Worm (Caenorhabditis elegans) whole organism, L2 larva: ENCODE results near the gene rps-24.

Source experiments
- C34F6.9 ChIP-seq: fragments of 150-350 bp; optimal IDR thresholded peaks from 2 replicates; lab custom pipeline; 2014; ENCODE audit warnings: missing biosample characterization, missing genetic modification characterization
- F13H6.1 ChIP-seq: sonication (generic microtip); optimal IDR thresholded peaks from 2 replicates; lab custom pipeline; 2016; ENCODE audit warnings: missing genetic modification characterization, missing compliant biosample characterization
- R02D3.7 ChIP-seq: fragments of 150-350 bp; optimal IDR thresholded peaks from 2 replicates; lab custom pipeline; 2014; ENCODE audit warnings: missing biosample characterization, missing genetic modification characterization
- Y55F3AM.14 ChIP-seq: fragments of 200-800 bp; sonication (Bioruptor generic); optimal IDR thresholded peaks from 2 replicates; lab custom pipeline; 2018; ENCODE audit warnings: mild to moderate bottlenecking, missing genetic modification characterization, missing compliant biosample characterization
- ZK546.5 ChIP-seq: sonication (generic microtip); optimal IDR thresholded peaks from 2 replicates; lab custom pipeline; 2017; ENCODE audit warnings: missing biosample characterization, missing genetic modification characterization
- aly-2 ChIP-seq: fragments of 150-350 bp; optimal IDR thresholded peaks from 2 replicates; lab custom pipeline; 2014; ENCODE audit warnings: missing biosample characterization, missing genetic modification characterization
- ama-1 ChIP-seq: fragments of 150-350 bp; optimal IDR thresholded peaks from 2 replicates; lab custom pipeline; 2018; ENCODE audit warnings: inconsistent platforms
- blmp-1 ChIP-seq: sonication (generic microtip); optimal IDR thresholded peaks from 2 replicates; lab custom pipeline; 2017; ENCODE audit warnings: missing genetic modification characterization, mild to moderate bottlenecking, missing compliant biosample characterization, antibody characterized with exemption, moderate library complexity; ENCODE audit not compliant: insufficient read depth
- ceh-16 ChIP-seq: fragments of 150-350 bp; optimal IDR thresholded peaks from 2 replicates; lab custom pipeline; 2014; ENCODE audit warnings: missing biosample characterization, missing genetic modification characterization
- ceh-82 ChIP-seq: fragments of 150-350 bp; optimal IDR thresholded peaks from 2 replicates; lab custom pipeline; 2014; ENCODE audit warnings: missing biosample characterization, missing genetic modification characterization
- crh-2 ChIP-seq: sonication (generic microtip); optimal IDR thresholded peaks from 2 replicates; lab custom pipeline; 2017; ENCODE audit warnings: missing biosample characterization, missing genetic modification characterization
- dmd-4 ChIP-seq: sonication (generic microtip); optimal IDR thresholded peaks from 2 replicates; lab custom pipeline; 2017; ENCODE audit warnings: missing biosample characterization, missing genetic modification characterization
- egl-27 ChIP-seq: sonication (generic microtip); optimal IDR thresholded peaks from 3 replicates; lab custom pipeline; 2017; ENCODE audit warnings: missing biosample characterization, missing genetic modification reagents, missing genetic modification characterization
- elt-1 ChIP-seq: fragments of 150-350 bp; optimal IDR thresholded peaks from 2 replicates; lab custom pipeline; 2014; ENCODE audit warnings: missing biosample characterization, missing genetic modification characterization
- elt-3 ChIP-seq: sonication (generic microtip); optimal IDR thresholded peaks from 2 replicates; lab custom pipeline; 2017; ENCODE audit warnings: missing biosample characterization, missing genetic modification characterization
- fos-1 ChIP-seq: fragments of 150-350 bp; optimal IDR thresholded peaks from 2 replicates; lab custom pipeline; 2014; ENCODE audit warnings: missing biosample characterization, missing genetic modification characterization
- gmeb-1 ChIP-seq: fragments of 150-350 bp; optimal IDR thresholded peaks from 2 replicates; lab custom pipeline; 2014; ENCODE audit warnings: missing biosample characterization, missing genetic modification characterization
- lin-13 ChIP-seq: fragments of 150-350 bp; optimal IDR thresholded peaks from 2 replicates; lab custom pipeline; 2014; ENCODE audit warnings: missing biosample characterization, missing genetic modification reagents, missing genetic modification characterization
- lin-39 ChIP-seq: fragments of 150-350 bp; optimal IDR thresholded peaks from 2 replicates; lab custom pipeline; 2014; ENCODE audit warnings: missing biosample characterization, missing genetic modification reagents, missing genetic modification characterization
- lsy-2 ChIP-seq, 2 experiments: fragments of 150-350 bp in 1 of 2; sonication (generic microtip) in 1 of 2; optimal IDR thresholded peaks; 2 replicates each; lab custom pipeline; 2014 to 2017; ENCODE audit warnings: missing biosample characterization in 2 of 2, missing genetic modification characterization in 2 of 2
- mab-5 ChIP-seq: fragments of 150-350 bp; optimal IDR thresholded peaks from 2 replicates; lab custom pipeline; 2014; ENCODE audit warnings: missing biosample characterization, missing genetic modification characterization
- mbf-1 ChIP-seq: sonication (generic microtip); optimal IDR thresholded peaks from 2 replicates; lab custom pipeline; 2017; ENCODE audit warnings: missing biosample characterization, missing genetic modification characterization
- mdl-1 ChIP-seq, 2 experiments: fragments of 150-350 bp in 1 of 2; sonication (generic microtip) in 1 of 2; optimal IDR thresholded peaks; 2 replicates each; lab custom pipeline; 2017; ENCODE audit warnings: missing biosample characterization in 2 of 2, missing genetic modification characterization in 2 of 2
- nhr-10 ChIP-seq: sonication (generic microtip); optimal IDR thresholded peaks from 2 replicates; lab custom pipeline; 2017; ENCODE audit warnings: missing biosample characterization, missing genetic modification characterization
- nhr-11 ChIP-seq: fragments of 150-350 bp; optimal IDR thresholded peaks from 2 replicates; lab custom pipeline; 2014; ENCODE audit warnings: missing biosample characterization, missing genetic modification characterization
- nhr-129 ChIP-seq: fragments of 150-350 bp; optimal IDR thresholded peaks from 2 replicates; lab custom pipeline; 2014; ENCODE audit warnings: missing biosample characterization, missing genetic modification characterization
- nhr-21 ChIP-seq: fragments of 150-350 bp; optimal IDR thresholded peaks from 2 replicates; lab custom pipeline; 2014; ENCODE audit warnings: missing biosample characterization, missing genetic modification characterization
- nhr-23 ChIP-seq: fragments of 150-350 bp; optimal IDR thresholded peaks from 2 replicates; lab custom pipeline; 2014; ENCODE audit warnings: missing biosample characterization, missing genetic modification reagents, missing genetic modification characterization
- nhr-6 ChIP-seq: fragments of 150-350 bp; optimal IDR thresholded peaks from 2 replicates; lab custom pipeline; 2014; ENCODE audit warnings: missing biosample characterization, missing genetic modification characterization
- peb-1 ChIP-seq: fragments of 150-350 bp; optimal IDR thresholded peaks from 2 replicates; lab custom pipeline; 2014; ENCODE audit warnings: missing biosample characterization, missing genetic modification characterization
- sem-4 ChIP-seq: fragments of 150-350 bp; optimal IDR thresholded peaks from 2 replicates; lab custom pipeline; 2014; ENCODE audit warnings: missing biosample characterization, missing genetic modification reagents, missing genetic modification characterization
- skn-1 ChIP-seq: sonication (generic microtip); optimal IDR thresholded peaks from 2 replicates; lab custom pipeline; 2017; ENCODE audit warnings: missing biosample characterization, missing genetic modification characterization
- sma-3 ChIP-seq: sonication (generic microtip); optimal IDR thresholded peaks from 2 replicates; lab custom pipeline; 2016; ENCODE audit warnings: missing genetic modification reagents, missing genetic modification characterization, missing compliant biosample characterization
- snpc-4 ChIP-seq: fragments of 150-350 bp; optimal IDR thresholded peaks from 2 replicates; lab custom pipeline; 2014; ENCODE audit warnings: missing biosample characterization, missing genetic modification characterization
- unc-55 ChIP-seq: fragments of 150-350 bp; sonication (generic microtip); optimal IDR thresholded peaks from 3 replicates; lab custom pipeline; 2014; ENCODE audit warnings: missing biosample characterization, missing genetic modification reagents, missing genetic modification characterization
- zag-1 ChIP-seq: fragments of 150-350 bp; optimal IDR thresholded peaks from 2 replicates; lab custom pipeline; 2014; ENCODE audit warnings: missing biosample characterization, missing genetic modification characterization
- ztf-1 ChIP-seq: fragments of 200-800 bp; sonication (Bioruptor generic); conservative IDR thresholded peaks from 2 replicates; pipeline ENCODE4 v1.3.6; 2022; ENCODE audit warnings: missing genetic modification characterization, missing compliant biosample characterization
- ztf-11 ChIP-seq: sonication (generic microtip); optimal IDR thresholded peaks from 2 replicates; lab custom pipeline; 2017; ENCODE audit warnings: missing biosample characterization, missing genetic modification characterization
- ztf-4 ChIP-seq: fragments of 150-350 bp; optimal IDR thresholded peaks from 2 replicates; lab custom pipeline; 2014; ENCODE audit warnings: missing biosample characterization, missing genetic modification characterization

The rps-24 gene

DNA sequence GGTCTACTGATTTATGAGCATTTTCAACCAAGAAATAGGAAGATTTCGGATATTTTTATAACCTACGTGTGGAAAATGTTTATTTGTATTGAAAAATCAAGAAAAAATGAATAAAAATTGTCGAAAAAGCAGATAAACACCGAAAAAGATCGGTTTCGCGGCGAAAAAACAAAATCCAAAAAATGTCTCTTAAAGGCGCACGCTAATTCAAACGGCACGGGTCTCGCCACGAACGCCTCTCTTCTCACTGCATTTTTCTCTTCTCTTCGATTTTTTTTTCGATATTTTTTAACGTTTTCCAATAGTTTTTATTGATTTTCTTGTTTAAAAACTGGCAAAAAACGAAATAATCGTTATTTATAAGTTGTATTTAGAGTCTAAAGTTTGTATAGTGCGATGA is 39.9 kb downstream of the rps-24 start:
- TF ChIP-seq Y55F3AM.14 (GFP tag; lab: Kevin White, UChicago) (no peak), C34F6.9 (tag; lab: Kevin White, UChicago) (peak; percentile 59), crh-2 (tag; lab: Kevin White, UChicago) (peak; percentile 22), lsy-2 (tag; optimal IDR thresholded peaks at IDR 0.05; lab: Kevin White, UChicago) (peak in 1 of 2 experiments; percentile 67), skn-1 (tag; lab: Kevin White, UChicago) (no peak), lin-13 (GFP tag; lab: Kevin White, UChicago) (peak; percentile 41), unc-55 (GFP tag; lab: Kevin White, UChicago) (peak; percentile 66), gmeb-1 (tag; lab: Kevin White, UChicago) (peak; percentile 52), ztf-4 (peak; percentile 6), snpc-4 (peak; percentile 5), nhr-129 (peak; percentile 38), elt-3 (tag; lab: Kevin White, UChicago) (no peak), ztf-11 (no peak)

DNA sequence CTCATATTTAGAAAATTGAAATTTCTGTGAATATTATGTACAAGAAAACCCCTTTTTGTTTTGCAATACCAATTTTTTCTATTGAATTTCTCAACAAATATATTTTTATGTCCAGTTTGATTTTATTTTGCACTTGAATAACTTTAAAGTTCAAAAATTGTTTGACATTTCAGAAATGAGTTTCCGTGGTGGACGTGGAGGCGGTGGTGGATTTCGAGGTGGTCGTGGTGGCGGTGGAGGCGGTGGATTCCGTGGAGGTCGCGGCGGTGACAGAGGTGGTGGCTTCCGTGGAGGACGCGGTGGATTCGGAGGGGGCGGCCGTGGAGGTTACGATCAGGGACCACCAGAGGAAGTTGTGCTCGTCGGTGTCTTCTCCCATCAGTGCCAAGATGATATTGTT is 40.3 kb downstream of the rps-24 start, which contains the start of gene garr-1:
garr-1 (plus strand) TSS at position 174 of the 400 bp plus-strand sequence.
- TF ChIP-seq blmp-1 (tag; lab: Kevin White, UChicago) (no peak), egl-27 (tag; lab: Kevin White, UChicago) (no peak), ceh-82 (tag; lab: Kevin White, UChicago) (no peak), ama-1 (lab: Kevin White, UChicago) (no peak), R02D3.7 (tag; lab: Kevin White, UChicago) (no peak), ZK546.5 (tag; lab: Kevin White, UChicago) (no peak), lin-13 (GFP tag; lab: Kevin White, UChicago) (no peak), F13H6.1 (tag; lab: Kevin White, UChicago) (no peak), sma-3 (GFP tag; lab: Kevin White, UChicago) (no peak), aly-2 (no peak)
- TF ChIP-seq, all 48 proteins: peak for 0

DNA sequence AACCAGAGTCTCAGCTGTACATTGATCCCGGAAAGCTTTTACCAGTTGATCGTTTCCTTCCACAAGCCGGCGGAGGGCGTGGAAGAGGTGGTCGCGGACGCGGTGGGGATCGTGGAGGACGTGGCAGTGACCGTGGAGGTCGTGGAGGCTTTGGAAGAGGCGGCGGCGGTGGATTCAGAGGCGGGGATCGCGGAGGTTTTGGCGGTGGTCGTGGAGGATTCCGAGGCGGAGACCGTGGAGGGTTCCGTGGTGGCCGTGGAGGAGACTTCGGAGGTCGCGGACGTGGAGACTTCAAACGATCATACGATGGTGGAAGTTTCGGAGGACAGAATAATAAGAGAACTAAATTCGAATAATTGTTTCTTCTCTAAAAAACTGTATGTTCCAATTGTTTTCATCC is 40.9 kb downstream of the rps-24 start:
- TF ChIP-seq lin-39 (tag; lab: Kevin White, UChicago): no peak
- no peak for TF ChIP-seq nhr-11 (tag; lab: Kevin White, UChicago)
- TF ChIP-seq peb-1 (tag; lab: Kevin White, UChicago): no peak
- TF ChIP-seq ztf-11: no peak
- TF ChIP-seq sem-4: no peak
- TF ChIP-seq nhr-10 (tag; lab: Kevin White, UChicago): no peak
- no peak for TF ChIP-seq elt-1 (tag; lab: Kevin White, UChicago)
- TF ChIP-seq nhr-6 (tag; lab: Kevin White, UChicago): no peak
- TF ChIP-seq zag-1 (tag; lab: Kevin White, UChicago): no peak
- no peak for TF ChIP-seq gmeb-1 (tag; lab: Kevin White, UChicago)
- TF ChIP-seq elt-3 (tag; lab: Kevin White, UChicago): no peak
- no peak for TF ChIP-seq C34F6.9 (tag; lab: Kevin White, UChicago)
- TF ChIP-seq ceh-82 (tag; lab: Kevin White, UChicago): no peak
- TF ChIP-seq nhr-23 (tag; lab: Kevin White, UChicago): no peak
- TF ChIP-seq dmd-4 (tag; lab: Kevin White, UChicago): no peak
- no peak for TF ChIP-seq ama-1 (lab: Kevin White, UChicago)
- TF ChIP-seq ceh-16 (tag; lab: Kevin White, UChicago): no peak
- no peak for TF ChIP-seq snpc-4
- TF ChIP-seq unc-55 (GFP tag; lab: Kevin White, UChicago): no peak

DNA sequence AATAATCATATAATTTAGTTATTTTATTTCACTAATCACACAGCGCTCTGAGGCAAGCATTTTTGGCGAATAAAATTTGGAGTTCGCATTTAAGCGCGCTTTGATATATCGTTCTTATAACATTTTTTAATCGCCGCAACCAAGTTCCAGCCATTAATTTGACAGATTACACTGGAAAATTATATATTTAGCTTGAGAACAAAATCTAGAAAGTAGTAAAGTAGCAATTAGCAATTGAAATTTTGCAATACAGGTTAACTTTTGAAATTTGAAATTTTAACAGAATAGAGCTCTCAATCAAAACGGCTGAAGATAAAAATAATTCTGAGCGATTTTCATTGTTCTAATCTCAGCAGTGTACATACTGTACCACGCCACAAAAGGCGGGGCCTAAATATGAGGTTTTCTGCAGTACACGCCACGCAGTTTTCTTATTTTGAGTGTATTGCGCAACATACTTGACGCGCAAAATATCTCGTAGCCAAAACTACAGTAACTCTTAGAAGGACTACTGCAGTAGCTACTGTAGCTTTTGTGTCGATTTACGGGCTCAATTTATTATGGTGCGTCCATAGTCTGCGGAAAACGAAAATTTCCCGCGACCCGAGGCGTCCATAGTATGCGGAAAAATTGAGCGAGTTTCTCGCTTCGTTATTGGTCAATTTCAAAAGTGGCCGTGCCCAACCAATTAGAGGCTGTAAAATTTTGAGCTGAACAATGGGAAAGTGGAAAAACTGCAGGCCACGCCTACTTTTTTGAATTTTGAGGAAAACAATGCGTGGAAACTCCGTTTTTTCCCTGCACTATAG is 41.6 kb downstream of the rps-24 start:
- TF ChIP-seq snpc-4: no peak
- TF ChIP-seq ztf-1 (GFP tag; lab: Robert Waterston, UW): no peak
- no peak for TF ChIP-seq mbf-1
- TF ChIP-seq mdl-1 (tag; optimal IDR thresholded peaks at IDR 0.05; lab: Kevin White, UChicago): no peak
- no peak for TF ChIP-seq nhr-21 (tag; lab: Kevin White, UChicago)
- no peak for TF ChIP-seq ceh-82 (tag; lab: Kevin White, UChicago)
- TF ChIP-seq gmeb-1 (tag; lab: Kevin White, UChicago): no peak
- no peak for TF ChIP-seq peb-1 (tag; lab: Kevin White, UChicago)
- TF ChIP-seq elt-3 (tag; lab: Kevin White, UChicago): no peak
- no peak for TF ChIP-seq mab-5
- TF ChIP-seq fos-1 (tag; lab: Kevin White, UChicago): no peak
- no peak for TF ChIP-seq lin-13 (GFP tag; lab: Kevin White, UChicago)
- TF ChIP-seq, all 48 proteins: peak for 0
